Worm (Caenorhabditis elegans): ENCODE results near the gene cyp-23A1.

DNA sequence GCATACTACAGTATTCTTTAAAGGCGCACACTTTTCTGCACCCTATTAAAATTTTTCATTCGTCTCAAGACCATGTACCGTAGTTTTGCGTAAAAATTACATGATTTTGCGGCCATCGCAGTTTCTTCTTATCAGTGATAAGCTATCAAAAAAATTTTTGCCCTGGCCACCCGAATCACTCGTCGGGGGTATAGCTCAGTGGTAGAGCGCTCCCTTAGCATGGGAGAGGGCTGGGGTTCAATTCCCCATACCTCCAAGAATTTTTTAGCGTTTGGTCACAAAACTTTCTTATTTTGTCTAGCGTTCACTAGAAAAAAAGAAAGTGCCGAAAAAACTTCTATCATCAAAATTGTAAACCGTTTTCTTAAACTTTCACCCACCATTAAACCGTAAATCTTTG lies 53.2 kb downstream of the cyp-23A1 start:
- no peak for TF ChIP-seq F13C5.2 (tag; optimal IDR thresholded peaks at IDR 0.05)
- no peak for TF ChIP-seq hmg-4 (GFP tag; optimal IDR thresholded peaks at IDR 0.05)
- no peak for TF ChIP-seq tbx-11 (GFP tag; IDR thresholded peaks at IDR 0.05)

Measured in whole organism, early embryonic.